Fruit fly (Drosophila melanogaster) whole organism, prepupa: ENCODE results near the gene CG1113.

Experiments
- Blimp-1 ChIP-seq: fragments of 200-800 bp; sonication (Bioruptor generic); optimal IDR thresholded peaks from 3 replicates; lab custom pipeline; 2017; ENCODE audit warnings: missing biosample characterization, missing genetic modification characterization, mild to moderate bottlenecking, moderate library complexity, missing genetic modification reagents
- CG10631 ChIP-seq: fragments of 200-800 bp; sonication (Bioruptor generic); optimal IDR thresholded peaks from 2 replicates; lab custom pipeline; 2016; ENCODE audit warnings: missing biosample characterization, missing genetic modification characterization
- CG10669 ChIP-seq: fragments of 200-800 bp; sonication (Bioruptor generic); optimal IDR thresholded peaks from 3 replicates; lab custom pipeline; 2018; ENCODE audit warnings: missing biosample characterization, mild to moderate bottlenecking, missing genetic modification characterization, moderate library complexity
- CG11762 ChIP-seq: fragments of 200-800 bp; sonication (Bioruptor generic); optimal IDR thresholded peaks from 3 replicates; lab custom pipeline; 2016; ENCODE audit warnings: missing biosample characterization, missing genetic modification characterization; ENCODE audit not compliant: insufficient read depth
- CG11902 ChIP-seq: fragments of 200-800 bp; sonication (Bioruptor generic); optimal IDR thresholded peaks from 3 replicates; lab custom pipeline; 2016; ENCODE audit warnings: missing biosample characterization, missing genetic modification characterization
- CG15336 ChIP-seq: fragments of 200-800 bp; sonication (Bioruptor generic); IDR thresholded peaks from 2 replicates; pipeline ENCODE4 v1.3.6; 2022; ENCODE audit warnings: missing biosample characterization, missing genetic modification characterization
- CG16779 ChIP-seq: fragments of 200-800 bp; sonication (Bioruptor generic); optimal IDR thresholded peaks from 3 replicates; lab custom pipeline; 2017; ENCODE audit warnings: missing biosample characterization, mild to moderate bottlenecking, missing genetic modification characterization
- CG3032 ChIP-seq: fragments of 200-800 bp; optimal IDR thresholded peaks from 2 replicates; lab custom pipeline; 2019; ENCODE audit warnings: missing biosample characterization, mild to moderate bottlenecking, missing genetic modification characterization, moderate library complexity
- CG31627 ChIP-seq: fragments of 200-800 bp; sonication (Bioruptor generic); optimal IDR thresholded peaks from 3 replicates; lab custom pipeline; 2016; ENCODE audit warnings: missing biosample characterization, missing genetic modification characterization
- CG32006 ChIP-seq: fragments of 200-800 bp; sonication (Bioruptor generic); optimal IDR thresholded peaks from 3 replicates; lab custom pipeline; 2017; ENCODE audit warnings: missing biosample characterization, mild to moderate bottlenecking, missing genetic modification characterization
- CG4318 ChIP-seq: fragments of 200-800 bp; sonication (Bioruptor generic); optimal IDR thresholded peaks from 3 replicates; lab custom pipeline; 2017; ENCODE audit warnings: missing biosample characterization, mild to moderate bottlenecking, missing genetic modification characterization
- CG6163 ChIP-seq: fragments of 200-800 bp; sonication (Bioruptor generic); IDR thresholded peaks from 3 replicates; pipeline ENCODE4 v1.3.6; 2022; ENCODE audit warnings: missing biosample characterization, missing genetic modification characterization
- CG6792 ChIP-seq: fragments of 200-800 bp; sonication (Bioruptor generic); optimal IDR thresholded peaks from 3 replicates; lab custom pipeline; 2016; ENCODE audit warnings: missing biosample characterization, missing genetic modification characterization
- CG6808 ChIP-seq: fragments of 200-800 bp; sonication (Bioruptor generic); optimal IDR thresholded peaks from 3 replicates; lab custom pipeline; 2017; ENCODE audit warnings: missing biosample characterization, missing genetic modification characterization, mild to moderate bottlenecking, moderate library complexity, missing genetic modification reagents
- CG6854 ChIP-seq: fragments of 200-800 bp; sonication (Bioruptor generic); optimal IDR thresholded peaks from 2 replicates; lab custom pipeline; 2017; ENCODE audit warnings: missing biosample characterization, mild to moderate bottlenecking, missing genetic modification characterization
- CG8319 ChIP-seq: fragments of 200-800 bp; sonication (Bioruptor generic); optimal IDR thresholded peaks from 3 replicates; lab custom pipeline; 2016; ENCODE audit warnings: missing biosample characterization, missing genetic modification characterization
- CG9139 ChIP-seq: fragments of 200-800 bp; sonication (Bioruptor generic); optimal IDR thresholded peaks from 3 replicates; lab custom pipeline; 2017; ENCODE audit warnings: missing biosample characterization, mild to moderate bottlenecking, missing genetic modification characterization
- Eip75B ChIP-seq: fragments of 200-800 bp; sonication (Bioruptor generic); optimal IDR thresholded peaks from 3 replicates; lab custom pipeline; 2016; ENCODE audit warnings: missing biosample characterization, missing genetic modification characterization
- Eip78C ChIP-seq: fragments of 200-800 bp; sonication (Bioruptor generic); peaks from one replicate; lab custom pipeline; 2016; ENCODE audit warnings: missing biosample characterization, missing genetic modification characterization
- Eip93F ChIP-seq: fragments of 200-800 bp; sonication (Bioruptor generic); optimal IDR thresholded peaks from 2 replicates; lab custom pipeline; 2016; ENCODE audit warnings: missing biosample characterization, mild to moderate bottlenecking, missing genetic modification characterization
- Ets21C ChIP-seq: fragments of 200-800 bp; sonication (Bioruptor generic); optimal IDR thresholded peaks from 3 replicates; lab custom pipeline; 2016; ENCODE audit warnings: missing biosample characterization, missing genetic modification characterization
- Ets96B ChIP-seq: fragments of 200-800 bp; optimal IDR thresholded peaks from 2 replicates; lab custom pipeline; 2019; ENCODE audit warnings: missing biosample characterization, mild to moderate bottlenecking, missing genetic modification characterization, moderate library complexity
- Hr38 ChIP-seq: sonication (Bioruptor generic); optimal IDR thresholded peaks from 2 replicates; lab custom pipeline; 2016; ENCODE audit warnings: missing biosample characterization, missing genetic modification characterization
- Hr39 ChIP-seq: fragments of 200-800 bp; sonication (Bioruptor generic); optimal IDR thresholded peaks from 2 replicates; lab custom pipeline; 2016; ENCODE audit warnings: missing biosample characterization, missing genetic modification characterization
- Hr4 ChIP-seq: fragments of 200-800 bp; sonication (Bioruptor generic); optimal IDR thresholded peaks from 3 replicates; lab custom pipeline; 2016; ENCODE audit warnings: missing biosample characterization, missing genetic modification characterization
- Met ChIP-seq: fragments of 200-800 bp; sonication (Bioruptor generic); optimal IDR thresholded peaks from 3 replicates; lab custom pipeline; 2016; ENCODE audit warnings: missing biosample characterization, missing genetic modification characterization
- Smox ChIP-seq: fragments of 200-800 bp; sonication (Bioruptor generic); optimal IDR thresholded peaks from 3 replicates; lab custom pipeline; 2016; ENCODE audit warnings: missing biosample characterization, missing genetic modification characterization
- Sox102F ChIP-seq: fragments of 200-800 bp; sonication (Bioruptor generic); optimal IDR thresholded peaks from 2 replicates; lab custom pipeline; 2016; ENCODE audit warnings: missing biosample characterization, mild to moderate bottlenecking, missing genetic modification characterization
- Sox14 ChIP-seq: fragments of 200-800 bp; sonication (Bioruptor generic); optimal IDR thresholded peaks from 3 replicates; lab custom pipeline; 2016; ENCODE audit warnings: missing biosample characterization, missing genetic modification characterization
- acj6 ChIP-seq: fragments of 200-800 bp; sonication (Bioruptor generic); optimal IDR thresholded peaks from 3 replicates; lab custom pipeline; 2016; ENCODE audit warnings: missing biosample characterization, missing genetic modification characterization
- cyc ChIP-seq: fragments of 200-800 bp; sonication (Bioruptor generic); optimal IDR thresholded peaks from 3 replicates; lab custom pipeline; 2016; ENCODE audit warnings: missing biosample characterization, missing genetic modification characterization
- dac ChIP-seq: fragments of 200-800 bp; sonication (Bioruptor generic); optimal IDR thresholded peaks from 2 replicates; lab custom pipeline; 2017; ENCODE audit warnings: missing biosample characterization, mild to moderate bottlenecking, missing genetic modification characterization
- eg ChIP-seq: fragments of 200-800 bp; sonication (Bioruptor generic); IDR thresholded peaks from 3 replicates; pipeline ENCODE4 v1.3.6; 2022; ENCODE audit warnings: missing biosample characterization, missing genetic modification characterization
- esn ChIP-seq: fragments of 200-800 bp; sonication (Bioruptor generic); optimal IDR thresholded peaks from 2 replicates; lab custom pipeline; 2016; ENCODE audit warnings: missing biosample characterization, mild to moderate bottlenecking, missing genetic modification characterization, moderate library complexity
- fd59A ChIP-seq: fragments of 200-800 bp; sonication (Bioruptor generic); optimal IDR thresholded peaks from 2 replicates; lab custom pipeline; 2017; ENCODE audit warnings: missing biosample characterization, mild to moderate bottlenecking, missing genetic modification characterization, missing genetic modification reagents
- fkh ChIP-seq: fragments of 200-800 bp; sonication (Bioruptor generic); optimal IDR thresholded peaks from 3 replicates; lab custom pipeline; 2017; ENCODE audit warnings: missing biosample characterization, mild to moderate bottlenecking, missing genetic modification characterization, moderate library complexity
- lz ChIP-seq: fragments of 200-800 bp; sonication (Bioruptor generic); optimal IDR thresholded peaks from 3 replicates; lab custom pipeline; 2016; ENCODE audit warnings: missing biosample characterization, missing genetic modification characterization
- net ChIP-seq: fragments of 200-800 bp; sonication (Bioruptor generic); optimal IDR thresholded peaks from 3 replicates; lab custom pipeline; 2016; ENCODE audit warnings: missing biosample characterization, missing genetic modification characterization
- spab ChIP-seq: fragments of 200-800 bp; sonication (Bioruptor generic); optimal IDR thresholded peaks from 2 replicates; lab custom pipeline; 2017; ENCODE audit warnings: missing biosample characterization, mild to moderate bottlenecking, missing genetic modification characterization, missing genetic modification reagents
- svp ChIP-seq: fragments of 200-800 bp; sonication (Bioruptor generic); peaks from one replicate; lab custom pipeline; 2016; ENCODE audit warnings: missing biosample characterization, missing genetic modification characterization
- topi ChIP-seq: fragments of 200-800 bp; sonication (Bioruptor generic); optimal IDR thresholded peaks from 3 replicates; lab custom pipeline; 2016; ENCODE audit warnings: missing biosample characterization, missing genetic modification characterization
- vri ChIP-seq: fragments of 200-800 bp; sonication (Bioruptor generic); optimal IDR thresholded peaks from 3 replicates; lab custom pipeline; 2016; ENCODE audit warnings: missing biosample characterization, mild to moderate bottlenecking, missing genetic modification characterization

CG1113 gene

DNA sequence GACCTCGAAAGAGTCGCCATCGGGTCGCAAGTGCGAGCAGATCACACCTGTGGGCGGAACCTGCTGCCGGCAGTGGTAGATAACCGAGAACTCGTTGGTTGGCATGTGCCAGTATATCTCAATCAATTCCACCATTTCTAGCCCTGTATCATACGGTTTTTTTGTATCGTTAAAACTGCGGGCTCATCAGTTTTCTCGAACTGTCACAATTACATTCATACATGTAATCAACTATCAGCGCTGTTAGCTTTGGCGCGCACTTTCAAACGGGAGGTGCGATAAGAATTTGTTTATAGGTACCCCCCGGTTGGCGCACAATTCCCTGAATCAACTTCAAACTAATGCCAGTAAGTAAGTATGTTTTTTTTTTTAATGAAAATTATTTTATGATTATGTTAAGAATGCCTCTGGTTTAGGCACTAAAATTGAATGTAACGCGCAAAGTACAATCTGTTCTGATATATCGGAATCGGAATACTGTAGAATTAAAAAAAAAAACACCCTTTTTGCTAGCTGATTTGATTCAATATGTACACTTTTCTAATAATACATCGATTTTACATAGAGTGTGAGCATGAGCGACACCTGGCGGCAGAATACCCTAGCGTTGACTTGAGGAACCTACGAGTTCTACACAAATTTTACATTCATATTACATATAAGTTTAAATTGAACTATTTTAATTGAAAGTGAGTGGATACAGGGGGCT lies 45.8 kb downstream of the CG1113 start:
- peak; percentile 33 for TF ChIP-seq Hr4 (GFP tag; lab: Kevin White, UChicago)
- TF ChIP-seq acj6 (GFP tag; lab: Kevin White, UChicago) = peak; percentile 49
- TF ChIP-seq CG10631 (GFP tag; lab: Kevin White, UChicago) = peak; percentile 48
- TF ChIP-seq Ets21C (GFP tag; lab: Kevin White, UChicago) = peak; percentile 34
- TF ChIP-seq Sox14 = peak; percentile 46
- peak; percentile 48 for TF ChIP-seq lz (GFP tag; lab: Kevin White, UChicago)
- TF ChIP-seq cyc = peak; percentile 55
- TF ChIP-seq Hr39 = peak; percentile 61
- peak; percentile 22 for TF ChIP-seq CG6792 (GFP tag; lab: Kevin White, UChicago)
- TF ChIP-seq Eip78C = peak; percentile 61
- TF ChIP-seq CG11902 (GFP tag; lab: Kevin White, UChicago) = peak; percentile 6
- peak; percentile 54 for TF ChIP-seq fkh (GFP tag; lab: Kevin White, UChicago)
- TF ChIP-seq dac = peak; percentile 6
- TF ChIP-seq svp (GFP tag; lab: Kevin White, UChicago) = peak; percentile 11
- TF ChIP-seq Met (GFP tag; lab: Kevin White, UChicago) = no peak
- TF ChIP-seq Blimp-1 (GFP tag; lab: Kevin White, UChicago) = peak; percentile 46
- no peak for TF ChIP-seq CG9139 (GFP tag; lab: Kevin White, UChicago)
- TF ChIP-seq Sox102F (GFP tag; lab: Kevin White, UChicago) = no peak
- TF ChIP-seq CG31627 (GFP tag; lab: Kevin White, UChicago) = peak; percentile 69
- no peak for TF ChIP-seq CG32006 (GFP tag; lab: Kevin White, UChicago)
- TF ChIP-seq esn = peak; percentile 54
- no peak for TF ChIP-seq spab (GFP tag; lab: Kevin White, UChicago)
- TF ChIP-seq vri (GFP tag; lab: Kevin White, UChicago) = peak; percentile 0
- TF ChIP-seq Eip75B (GFP tag; lab: Kevin White, UChicago) = peak; percentile 8
- peak; percentile 42 for TF ChIP-seq topi (GFP tag; lab: Kevin White, UChicago)

DNA sequence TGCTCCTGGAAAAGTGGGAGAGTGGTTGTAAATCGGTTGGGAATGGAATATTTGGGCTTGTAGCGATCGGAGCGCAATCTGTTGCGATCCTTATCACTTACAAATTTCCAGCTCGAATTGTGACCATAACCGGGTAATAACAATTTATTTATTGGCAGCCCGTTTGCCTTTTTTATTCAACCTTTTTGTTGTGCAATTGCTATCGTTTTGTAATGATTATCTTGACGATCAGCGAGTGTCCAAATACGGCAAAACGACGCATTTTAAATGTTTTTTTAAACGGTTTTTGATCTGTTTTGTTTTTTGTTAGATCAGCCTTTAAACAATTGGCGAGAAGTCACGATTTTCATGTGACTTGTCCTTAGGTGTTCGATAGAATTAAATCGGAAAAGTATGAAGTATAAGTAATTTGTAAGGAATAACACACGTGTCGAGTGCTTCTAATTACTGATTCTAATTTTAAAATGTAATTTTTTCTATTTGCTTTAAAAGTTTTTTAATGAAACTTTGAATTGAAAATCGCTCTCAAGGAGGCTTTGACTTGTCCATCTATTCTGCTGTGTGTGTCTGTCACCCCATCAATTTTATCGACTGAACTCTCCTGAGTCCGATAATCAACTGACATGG lies 46.7 kb downstream of the CG1113 start, which contains the start of gene Tim17b1:
TSS of gene Tim17b1 (plus strand) at position 577 of the 627 bp plus-strand sequence.
- TF ChIP-seq CG10631 (GFP tag; lab: Kevin White, UChicago) (no peak), Hr38 (GFP tag; lab: Kevin White, UChicago) (no peak), CG10669 (GFP tag; lab: Kevin White, UChicago) (no peak), Eip78C (peak; percentile 47), Hr4 (GFP tag; lab: Kevin White, UChicago) (no peak), Blimp-1 (GFP tag; lab: Kevin White, UChicago) (no peak), vri (GFP tag; lab: Kevin White, UChicago) (peak; percentile 75), fkh (GFP tag; lab: Kevin White, UChicago) (no peak), CG4318 (GFP tag; lab: Kevin White, UChicago) (no peak)

DNA sequence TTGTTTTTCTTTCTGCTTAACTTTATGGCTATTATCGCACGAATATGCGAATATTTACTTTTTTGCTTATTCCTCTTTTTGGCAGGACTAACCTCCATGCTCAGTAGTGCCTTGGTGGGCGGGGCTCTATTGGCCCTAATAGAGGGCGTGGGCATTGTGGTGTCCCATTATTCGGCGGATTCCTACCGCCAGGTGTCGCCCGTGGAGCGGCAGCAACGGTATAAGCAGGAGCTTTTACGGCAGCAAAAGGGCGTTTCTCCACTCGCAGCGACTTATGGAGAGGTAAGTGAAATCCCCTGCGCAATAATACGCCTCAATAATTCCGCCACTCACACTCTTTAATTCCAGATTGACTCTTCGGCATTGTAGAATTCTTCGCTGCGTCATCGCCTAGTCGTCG lies 47.7 kb downstream of the CG1113 start:
- no peak for TF ChIP-seq CG32006 (GFP tag; lab: Kevin White, UChicago)
- no peak for TF ChIP-seq acj6 (GFP tag; lab: Kevin White, UChicago)
- no peak for TF ChIP-seq CG15336 (GFP tag; lab: Robert Waterston, UW)
- TF ChIP-seq eg (GFP tag; lab: Robert Waterston, UW) = no peak
- no peak for TF ChIP-seq CG8319
- TF ChIP-seq lz (GFP tag; lab: Kevin White, UChicago) = peak; percentile 19
- TF ChIP-seq CG6163 (GFP tag; lab: Robert Waterston, UW) = peak; percentile 39; the same call in 1 of the 3 replicates
- TF ChIP-seq Sox102F (GFP tag; lab: Kevin White, UChicago) = no peak
- TF ChIP-seq CG16779 (tag; lab: Kevin White, UChicago) = no peak
- no peak for TF ChIP-seq CG6792 (GFP tag; lab: Kevin White, UChicago)
- TF ChIP-seq CG9139 (GFP tag; lab: Kevin White, UChicago) = no peak
- TF ChIP-seq Eip93F = no peak
- TF ChIP-seq CG6808 (GFP tag; lab: Kevin White, UChicago) = no peak
- no peak for TF ChIP-seq Eip75B (GFP tag; lab: Kevin White, UChicago)
- peak; percentile 8 for TF ChIP-seq CG6854
- TF ChIP-seq CG4318 (GFP tag; lab: Kevin White, UChicago) = no peak
- peak; percentile 26 for TF ChIP-seq svp (GFP tag; lab: Kevin White, UChicago)
- no peak for TF ChIP-seq Smox (GFP tag; lab: Kevin White, UChicago)
- no peak for TF ChIP-seq esn
- TF ChIP-seq Met (GFP tag; lab: Kevin White, UChicago) = no peak
- TF ChIP-seq dac = no peak
- no peak for TF ChIP-seq net
- TF ChIP-seq fd59A = no peak
- no peak for TF ChIP-seq CG3032
- no peak for TF ChIP-seq CG10631 (GFP tag; lab: Kevin White, UChicago)
- TF ChIP-seq Sox14 = no peak
- TF ChIP-seq spab (GFP tag; lab: Kevin White, UChicago) = no peak
- no peak for TF ChIP-seq Hr39
- no peak for TF ChIP-seq topi (GFP tag; lab: Kevin White, UChicago)
- no peak for TF ChIP-seq Ets96B (tag; lab: Kevin White, UChicago)
- no peak for TF ChIP-seq CG11762 (GFP tag; lab: Kevin White, UChicago)
